Fruit fly (Drosophila melanogaster) whole organism, embryonic: ENCODE results near the gene mgr.

Experiments
- Adf1 ChIP-seq: fragments of 200-800 bp; sonication (Bioruptor generic); IDR thresholded peaks from 2 replicates; pipeline ENCODE4 v1.3.6; 2022; ENCODE audit warnings: missing biosample characterization, missing genetic modification characterization
- Aef1 ChIP-seq: fragments of 200-800 bp; sonication (Bioruptor generic); IDR thresholded peaks from 3 replicates; pipeline ENCODE4 v1.3.6; 2022; ENCODE audit warnings: missing biosample characterization, missing genetic modification characterization
- Bteb2 ChIP-seq: fragments of 200-800 bp; sonication (Bioruptor generic); optimal IDR thresholded peaks from 2 replicates; lab custom pipeline; 2016; ENCODE audit warnings: missing biosample characterization, missing genetic modification characterization
- CG11085 ChIP-seq: fragments of 200-800 bp; sonication (Bioruptor generic); IDR thresholded peaks from 2 replicates; pipeline ENCODE4 v1.3.6; 2022; ENCODE audit warnings: missing biosample characterization, missing genetic modification characterization
- CG11504 ChIP-seq: fragments of 200-800 bp; sonication (Bioruptor generic); optimal IDR thresholded peaks from 3 replicates; lab custom pipeline; 2019; ENCODE audit warnings: missing biosample characterization, mild to moderate bottlenecking, missing genetic modification characterization, moderate library complexity
- CG1233 ChIP-seq: fragments of 200-800 bp; sonication (Bioruptor generic); optimal IDR thresholded peaks from 4 replicates; lab custom pipeline; 2018; ENCODE audit warnings: missing biosample characterization, mild to moderate bottlenecking, missing genetic modification characterization
- CG13424 ChIP-seq: fragments of 200-800 bp; sonication (Bioruptor generic); optimal IDR thresholded peaks from 2 replicates; lab custom pipeline; 2019; ENCODE audit warnings: missing biosample characterization, mild to moderate bottlenecking, missing genetic modification characterization, moderate library complexity
- CG14050 ChIP-seq: fragments of 200-800 bp; sonication (Bioruptor generic); IDR thresholded peaks from 3 replicates; pipeline ENCODE4 v1.3.6; 2022; ENCODE audit warnings: missing biosample characterization, missing genetic modification characterization
- CG15601 ChIP-seq: fragments of 200-800 bp; sonication (Bioruptor generic); optimal IDR thresholded peaks from 3 replicates; lab custom pipeline; 2019; ENCODE audit warnings: missing biosample characterization, mild to moderate bottlenecking, missing genetic modification characterization, moderate library complexity
- CG1603 ChIP-seq: fragments of 200-800 bp; sonication (Bioruptor generic); optimal IDR thresholded peaks from 2 replicates; lab custom pipeline; 2019; ENCODE audit warnings: missing biosample characterization, mild to moderate bottlenecking, missing genetic modification characterization, moderate library complexity
- CG17328 ChIP-seq: fragments of 200-800 bp; sonication (Bioruptor generic); IDR thresholded peaks from 2 replicates; pipeline ENCODE4 v1.3.6; 2022; ENCODE audit warnings: missing biosample characterization, missing genetic modification characterization
- CG2875 ChIP-seq: fragments of 200-800 bp; sonication (Bioruptor generic); optimal IDR thresholded peaks from 2 replicates; lab custom pipeline; 2017; ENCODE audit warnings: missing biosample characterization, mild to moderate bottlenecking, missing genetic modification characterization, missing genetic modification reagents
- CG2889 ChIP-seq: fragments of 200-800 bp; sonication (Bioruptor generic); IDR thresholded peaks from 3 replicates; pipeline ENCODE4 v1.3.6; 2022; ENCODE audit warnings: missing biosample characterization, missing genetic modification characterization
- CG3281 ChIP-seq: fragments of 200-800 bp; sonication (Bioruptor generic); optimal IDR thresholded peaks from 3 replicates; lab custom pipeline; 2017; ENCODE audit warnings: missing biosample characterization, mild to moderate bottlenecking, missing genetic modification characterization
- CG42726 ChIP-seq: fragments of 200-800 bp; sonication (Bioruptor generic); IDR thresholded peaks from 2 replicates; pipeline ENCODE4 v1.3.6; 2022; ENCODE audit warnings: missing biosample characterization, missing genetic modification characterization; ENCODE audit not compliant: partially characterized antibody
- CG4328 ChIP-seq: fragments of 200-800 bp; sonication (Bioruptor generic); optimal IDR thresholded peaks from 3 replicates; lab custom pipeline; 2017; ENCODE audit warnings: missing biosample characterization, missing genetic modification reagents, missing genetic modification characterization
- CG4707 ChIP-seq: fragments of 200-800 bp; sonication (Bioruptor generic); optimal IDR thresholded peaks from 2 replicates; lab custom pipeline; 2018; ENCODE audit warnings: missing biosample characterization, mild to moderate bottlenecking, missing genetic modification characterization, moderate library complexity
- CG5245 ChIP-seq: fragments of 200-800 bp; sonication (Bioruptor generic); optimal IDR thresholded peaks from 3 replicates; lab custom pipeline; 2016; ENCODE audit warnings: missing biosample characterization, missing genetic modification characterization
- CG6654 ChIP-seq: fragments of 200-800 bp; sonication (Bioruptor generic); optimal IDR thresholded peaks from 2 replicates; lab custom pipeline; 2017; ENCODE audit warnings: missing biosample characterization, mild to moderate bottlenecking, missing genetic modification characterization
- CG6683 ChIP-seq: fragments of 200-800 bp; sonication (Bioruptor generic); optimal IDR thresholded peaks from 2 replicates; lab custom pipeline; 2017; ENCODE audit warnings: missing biosample characterization, mild to moderate bottlenecking, missing genetic modification characterization, missing genetic modification reagents
- CG6813 ChIP-seq: fragments of 200-800 bp; sonication (Bioruptor generic); optimal IDR thresholded peaks from 2 replicates; lab custom pipeline; 2017; ENCODE audit warnings: missing biosample characterization, missing genetic modification characterization, mild to moderate bottlenecking, moderate library complexity, missing genetic modification reagents
- CG7839 ChIP-seq: fragments of 200-800 bp; sonication (Bioruptor generic); optimal IDR thresholded peaks from 3 replicates; lab custom pipeline; 2018; ENCODE audit warnings: missing biosample characterization, mild to moderate bottlenecking, missing genetic modification characterization, moderate library complexity
- CG8765 ChIP-seq: fragments of 200-800 bp; sonication (Bioruptor generic); IDR thresholded peaks from 2 replicates; pipeline ENCODE4 v1.3.6; 2022; ENCODE audit warnings: missing biosample characterization, missing genetic modification characterization
- CG9727 ChIP-seq: fragments of 200-800 bp; sonication (Bioruptor generic); optimal IDR thresholded peaks from 3 replicates; lab custom pipeline; 2017; ENCODE audit warnings: missing biosample characterization, mild to moderate bottlenecking, missing genetic modification characterization
- Chrac-16 ChIP-seq: fragments of 200-800 bp; sonication (Bioruptor generic); optimal IDR thresholded peaks from 3 replicates; lab custom pipeline; 2016; ENCODE audit warnings: missing biosample characterization, missing genetic modification characterization
- CkIIα-i1 ChIP-seq: fragments of 200-800 bp; sonication (Bioruptor generic); IDR thresholded peaks from 2 replicates; pipeline ENCODE4 v1.3.6; 2022; ENCODE audit warnings: missing biosample characterization, missing genetic modification characterization
- Dad ChIP-seq: fragments of 200-800 bp; sonication (Bioruptor generic); optimal IDR thresholded peaks from 3 replicates; lab custom pipeline; 2016; ENCODE audit warnings: missing biosample characterization, missing genetic modification characterization
- Dip3 ChIP-seq: fragments of 200-800 bp; sonication (Bioruptor generic); optimal IDR thresholded peaks from 3 replicates; lab custom pipeline; 2016; ENCODE audit warnings: missing biosample characterization, missing genetic modification characterization
- Dll ChIP-seq: fragments of 200-800 bp; sonication (Bioruptor generic); IDR thresholded peaks from 4 replicates; pipeline ENCODE4 v1.3.6; 2022; ENCODE audit warnings: missing biosample characterization, missing genetic modification characterization; ENCODE audit not compliant: partially characterized antibody
- Opbp ChIP-seq: fragments of 200-800 bp; sonication (Bioruptor generic); IDR thresholded peaks from 3 replicates; pipeline ENCODE4 v1.3.6; 2022; ENCODE audit warnings: missing biosample characterization, missing genetic modification characterization; ENCODE audit not compliant: partially characterized antibody
- Sry-β ChIP-seq: fragments of 200-800 bp; sonication (Bioruptor generic); optimal IDR thresholded peaks from 2 replicates; lab custom pipeline; 2018; ENCODE audit warnings: missing biosample characterization, mild to moderate bottlenecking, missing genetic modification characterization, moderate library complexity
- Usf ChIP-seq: fragments of 200-800 bp; sonication (Bioruptor generic); optimal IDR thresholded peaks from 2 replicates; lab custom pipeline; 2017; ENCODE audit warnings: missing genotype, missing biosample characterization, missing genetic modification characterization
- YL-1 ChIP-seq: fragments of 200-800 bp; sonication (Bioruptor generic); optimal IDR thresholded peaks from 3 replicates; lab custom pipeline; 2017; ENCODE audit warnings: missing biosample characterization, mild to moderate bottlenecking, missing genetic modification characterization
- al ChIP-seq: fragments of 200-800 bp; sonication (Bioruptor generic); IDR thresholded peaks from 2 replicates; pipeline ENCODE4 v1.3.6; 2022; ENCODE audit warnings: missing biosample characterization, missing genetic modification characterization
- bbx ChIP-seq: fragments of 200-800 bp; sonication (Bioruptor generic); IDR thresholded peaks from 2 replicates; pipeline ENCODE4 v1.3.6; 2022; ENCODE audit warnings: missing biosample characterization, missing genetic modification characterization; ENCODE audit not compliant: partially characterized antibody
- btn ChIP-seq: fragments of 200-800 bp; sonication (Bioruptor generic); optimal IDR thresholded peaks from 2 replicates; lab custom pipeline; 2016; ENCODE audit warnings: missing biosample characterization, missing genetic modification characterization
- chinmo ChIP-seq: fragments of 200-800 bp; sonication (Bioruptor generic); IDR thresholded peaks from 4 replicates; pipeline ENCODE4 v1.3.6; 2022; ENCODE audit warnings: missing biosample characterization, missing genetic modification characterization; ENCODE audit not compliant: partially characterized antibody
- chm ChIP-seq: fragments of 200-800 bp; sonication (Bioruptor generic); IDR thresholded peaks from 2 replicates; pipeline ENCODE4 v1.3.6; 2022; ENCODE audit warnings: missing biosample characterization, missing genetic modification characterization
- crc ChIP-seq: fragments of 200-800 bp; sonication (Bioruptor generic); optimal IDR thresholded peaks from 2 replicates; lab custom pipeline; 2016; ENCODE audit warnings: missing biosample characterization, missing genetic modification characterization
- disco-r ChIP-seq: fragments of 200-800 bp; sonication (Bioruptor generic); optimal IDR thresholded peaks from 2 replicates; lab custom pipeline; 2016; ENCODE audit warnings: missing biosample characterization, missing genetic modification characterization
- en ChIP-seq: fragments of 200-800 bp; sonication (Bioruptor generic); optimal IDR thresholded peaks from 2 replicates; lab custom pipeline; 2016; ENCODE audit warnings: missing biosample characterization, missing genetic modification characterization
- inv ChIP-seq: fragments of 200-800 bp; sonication (Bioruptor generic); IDR thresholded peaks from 2 replicates; pipeline ENCODE4 v1.3.6; 2022; ENCODE audit warnings: missing biosample characterization, missing genetic modification characterization; ENCODE audit not compliant: partially characterized antibody
- maf-S ChIP-seq: fragments of 200-800 bp; sonication (Bioruptor generic); optimal IDR thresholded peaks from 2 replicates; lab custom pipeline; 2016; ENCODE audit warnings: missing biosample characterization, missing genetic modification characterization
- sens ChIP-seq: fragments of 200-800 bp; sonication (Bioruptor generic); peaks from one replicate; lab custom pipeline; 2016; ENCODE audit warnings: missing biosample characterization, missing genetic modification characterization
- seq ChIP-seq: fragments of 200-800 bp; sonication (Bioruptor generic); IDR thresholded peaks from 2 replicates; pipeline ENCODE4 v1.3.6; 2022; ENCODE audit warnings: missing biosample characterization, missing genetic modification characterization
- slbo ChIP-seq: fragments of 200-800 bp; sonication (Bioruptor generic); IDR thresholded peaks from 2 replicates; pipeline ENCODE4 v1.3.6; 2022; ENCODE audit warnings: missing biosample characterization, missing genetic modification characterization
- tap ChIP-seq: fragments of 200-800 bp; optimal IDR thresholded peaks from 3 replicates; lab custom pipeline; 2019; ENCODE audit warnings: missing biosample characterization, mild to moderate bottlenecking, missing genetic modification characterization, moderate library complexity
- twi ChIP-seq: fragments of 200-800 bp; optimal IDR thresholded peaks from 2 replicates; lab custom pipeline; 2019; ENCODE audit warnings: missing biosample characterization, mild to moderate bottlenecking, missing genetic modification characterization, moderate library complexity

The mgr gene

dm6 chr3R:11372053-11373016 is 37.3 kb downstream of the mgr start (continued):
- TF ChIP-seq crc (GFP tag; lab: Kevin White, UChicago) = no peak
- TF ChIP-seq Dll (GFP tag; lab: Robert Waterston, UW) = no peak; the same call in 3 of the 4 replicates
- TF ChIP-seq sens (GFP tag; lab: Kevin White, UChicago) = peak; percentile 70
- no peak for TF ChIP-seq Bteb2 (GFP tag; lab: Kevin White, UChicago)
- TF ChIP-seq Adf1 (GFP tag; lab: Robert Waterston, UW) = peak; percentile 98
- peak; percentile 51 for TF ChIP-seq CG17328 (GFP tag; lab: Robert Waterston, UW)
- TF ChIP-seq CG6813 (GFP tag; lab: Kevin White, UChicago) = no peak
- TF ChIP-seq CG11504 (tag; lab: Kevin White, UChicago) = peak; percentile 88
- TF ChIP-seq CG42726 (GFP tag; lab: Robert Waterston, UW) = peak; percentile 77
- no peak for TF ChIP-seq CG1603
- TF ChIP-seq slbo = no peak
- TF ChIP-seq CG1233 (GFP tag; lab: Kevin White, UChicago) = no peak
- TF ChIP-seq seq = peak; percentile 37; the same call in 1 of the 2 replicates
- no peak for TF ChIP-seq Sry-β (GFP tag; lab: Kevin White, UChicago)
- no peak for TF ChIP-seq en (GFP tag; lab: Kevin White, UChicago)
- peak; percentile 55 for TF ChIP-seq CG9727
- peak; percentile 12 for TF ChIP-seq CG5245 (GFP tag; lab: Kevin White, UChicago)
- TF ChIP-seq disco-r (GFP tag; lab: Kevin White, UChicago) = peak; percentile 30
- no peak for TF ChIP-seq al (GFP tag; lab: Robert Waterston, UW)
- no peak for TF ChIP-seq Dip3
- TF ChIP-seq tap (tag; lab: Kevin White, UChicago) = no peak
- TF ChIP-seq CG2889 (GFP tag; lab: Robert Waterston, UW) = 0 out of 3 replicates have a peak, but pooled peaks have one; percentile 44
- peak; percentile 24 for TF ChIP-seq Dad (GFP tag; lab: Kevin White, UChicago)
- no peak for TF ChIP-seq CG4707 (GFP tag; lab: Kevin White, UChicago)
- no peak for TF ChIP-seq CG7839
- TF ChIP-seq Chrac-16 (GFP tag; lab: Kevin White, UChicago) = no peak
- TF ChIP-seq CG14050 (GFP tag; lab: Robert Waterston, UW) = no peak
- no peak for TF ChIP-seq YL-1 (GFP tag; lab: Kevin White, UChicago)
- TF ChIP-seq Aef1 (GFP tag; lab: Robert Waterston, UW) = no peak
- TF ChIP-seq chinmo (GFP tag; lab: Robert Waterston, UW) = 0 out of 4 replicates have a peak, but pooled peaks have one; percentile 56
- no peak for TF ChIP-seq CG3281 (GFP tag; lab: Kevin White, UChicago)
- TF ChIP-seq CG4328 (GFP tag; lab: Kevin White, UChicago) = no peak
- TF ChIP-seq inv (GFP tag; lab: Robert Waterston, UW) = no peak
- no peak for TF ChIP-seq CG6683 (GFP tag; lab: Kevin White, UChicago)
- no peak for TF ChIP-seq CG6654 (GFP tag; lab: Kevin White, UChicago)
- peak; percentile 63; the same call in 2 of the 3 replicates for TF ChIP-seq Opbp (GFP tag; lab: Robert Waterston, UW)
- no peak for TF ChIP-seq twi (tag; lab: Kevin White, UChicago)
- TF ChIP-seq CG13424 (tag; lab: Kevin White, UChicago) = no peak
- no peak for TF ChIP-seq CG15601
- TF ChIP-seq CG8765 (GFP tag; lab: Robert Waterston, UW) = peak; percentile 21
- no peak for TF ChIP-seq Usf (GFP tag; lab: Kevin White, UChicago)
- no peak for TF ChIP-seq CkIIα-i1
- peak; percentile 60 for TF ChIP-seq chm (GFP tag; lab: Robert Waterston, UW)
- peak; percentile 34 for TF ChIP-seq btn
- no peak for TF ChIP-seq maf-S (GFP tag; lab: Kevin White, UChicago)
- peak; percentile 74 for TF ChIP-seq bbx (GFP tag; lab: Robert Waterston, UW)
- no peak for TF ChIP-seq CG11085
- TF ChIP-seq CG2875 (GFP tag; lab: Kevin White, UChicago) = no peak
